Fruit fly (Drosophila melanogaster) whole organism, embryonic: Measurements from ENCODE around the gene CG12507.

Source experiments
- Abd-B ChIP-seq: fragments of 200-800 bp; sonication (Bioruptor generic); optimal IDR thresholded peaks from 2 replicates; lab custom pipeline; 2018; ENCODE audit warnings: missing biosample characterization, mild to moderate bottlenecking, missing genetic modification characterization, moderate library complexity
- B-H1 ChIP-seq: fragments of 200-800 bp; sonication (Bioruptor generic); IDR thresholded peaks from 3 replicates; pipeline ENCODE4 v1.3.6; 2022; ENCODE audit warnings: missing biosample characterization, missing genetic modification characterization
- C15 ChIP-seq: fragments of 200-800 bp; sonication (Bioruptor generic); IDR thresholded peaks from 3 replicates; pipeline ENCODE4 v1.3.6; 2022; ENCODE audit warnings: missing biosample characterization, missing genetic modification characterization
- CG10147 ChIP-seq: fragments of 200-800 bp; sonication (Bioruptor generic); optimal IDR thresholded peaks from 2 replicates; lab custom pipeline; 2019; ENCODE audit warnings: missing biosample characterization, mild to moderate bottlenecking, missing genetic modification characterization, moderate library complexity
- CG10565 ChIP-seq: fragments of 200-800 bp; sonication (Bioruptor generic); optimal IDR thresholded peaks from 3 replicates; lab custom pipeline; 2016; ENCODE audit warnings: missing biosample characterization, mild to moderate bottlenecking, missing genetic modification characterization
- CG11560 ChIP-seq: fragments of 200-800 bp; sonication (Bioruptor generic); IDR thresholded peaks from 3 replicates; pipeline ENCODE4 v1.3.6; 2022; ENCODE audit warnings: missing biosample characterization, missing genetic modification characterization
- CG11695 ChIP-seq: fragments of 200-800 bp; sonication (Bioruptor generic); IDR thresholded peaks from 3 replicates; pipeline ENCODE4 v1.3.6; 2022; ENCODE audit warnings: missing biosample characterization, missing genetic modification characterization
- CG12155 ChIP-seq: fragments of 200-800 bp; sonication (Bioruptor generic); optimal IDR thresholded peaks from 3 replicates; lab custom pipeline; 2016; ENCODE audit warnings: missing biosample characterization, missing genetic modification characterization
- CG12236 ChIP-seq: fragments of 200-800 bp; sonication (Bioruptor generic); optimal IDR thresholded peaks from 2 replicates; lab custom pipeline; 2016; ENCODE audit warnings: missing biosample characterization, missing genetic modification characterization
- CG13296 ChIP-seq: fragments of 200-800 bp; sonication (Bioruptor generic); optimal IDR thresholded peaks from 3 replicates; lab custom pipeline; 2018; ENCODE audit warnings: missing biosample characterization, mild to moderate bottlenecking, missing genetic modification characterization
- CG13424 ChIP-seq: fragments of 200-800 bp; sonication (Bioruptor generic); optimal IDR thresholded peaks from 2 replicates; lab custom pipeline; 2019; ENCODE audit warnings: missing biosample characterization, mild to moderate bottlenecking, missing genetic modification characterization, moderate library complexity
- CG14965 ChIP-seq: fragments of 200-800 bp; sonication (Bioruptor generic); optimal IDR thresholded peaks from 2 replicates; lab custom pipeline; 2016; ENCODE audit warnings: missing biosample characterization, missing genetic modification characterization, borderline replicate concordance
- CG1529 ChIP-seq: fragments of 200-800 bp; sonication (Bioruptor generic); optimal IDR thresholded peaks from 3 replicates; lab custom pipeline; 2018; ENCODE audit warnings: missing biosample characterization, missing genetic modification characterization
- CG1647 ChIP-seq: fragments of 200-800 bp; sonication (Bioruptor generic); optimal IDR thresholded peaks from 3 replicates; lab custom pipeline; 2016; ENCODE audit warnings: missing biosample characterization, missing genetic modification characterization
- CG17359 ChIP-seq: fragments of 200-800 bp; sonication (Bioruptor generic); optimal IDR thresholded peaks from 3 replicates; lab custom pipeline; 2018; ENCODE audit warnings: missing biosample characterization, mild to moderate bottlenecking, missing genetic modification characterization, moderate library complexity
- CG17361 ChIP-seq: fragments of 200-800 bp; sonication (Bioruptor generic); IDR thresholded peaks from 3 replicates; pipeline ENCODE4 v1.3.6; 2022; ENCODE audit warnings: missing biosample characterization, missing genetic modification characterization
- CG30403 ChIP-seq: fragments of 200-800 bp; sonication (Bioruptor generic); optimal IDR thresholded peaks from 3 replicates; lab custom pipeline; 2016; ENCODE audit warnings: missing biosample characterization, missing genetic modification characterization
- CG30431 ChIP-seq: fragments of 200-800 bp; sonication (Bioruptor generic); optimal IDR thresholded peaks from 2 replicates; lab custom pipeline; 2017; ENCODE audit warnings: missing biosample characterization, missing genetic modification characterization
- CG32767 ChIP-seq: fragments of 200-800 bp; sonication (Bioruptor generic); IDR thresholded peaks from 2 replicates; pipeline ENCODE4 v1.3.6; 2022; ENCODE audit warnings: missing biosample characterization, missing genetic modification characterization
- CG33213 ChIP-seq: fragments of 200-800 bp; sonication (Bioruptor generic); optimal IDR thresholded peaks from 3 replicates; lab custom pipeline; 2016; ENCODE audit warnings: missing biosample characterization, missing genetic modification characterization
- CG6765 ChIP-seq: fragments of 200-800 bp; sonication (Bioruptor generic); optimal IDR thresholded peaks from 3 replicates; lab custom pipeline; 2017; ENCODE audit warnings: missing biosample characterization, mild to moderate bottlenecking, missing genetic modification characterization
- CG7786 ChIP-seq: fragments of 200-800 bp; sonication (Bioruptor generic); optimal IDR thresholded peaks from 2 replicates; lab custom pipeline; 2016; ENCODE audit warnings: missing biosample characterization, missing genetic modification characterization
- CG8290 ChIP-seq, 3 experiments: fragments of 200-800 bp; sonication (Bioruptor generic); optimal IDR thresholded peaks; 2 replicates each; lab custom pipeline; 2016 to 2019; ENCODE audit warnings: missing biosample characterization in 3 of 3, missing genetic modification characterization in 3 of 3, mild to moderate bottlenecking in 2 of 3, moderate library complexity in 1 of 3
- CG9797 ChIP-seq: fragments of 200-800 bp; sonication (Bioruptor generic); optimal IDR thresholded peaks from 3 replicates; lab custom pipeline; 2018; ENCODE audit warnings: missing biosample characterization, mild to moderate bottlenecking, missing genetic modification characterization
- CG9876 ChIP-seq: fragments of 200-800 bp; sonication (Bioruptor generic); optimal IDR thresholded peaks from 2 replicates; lab custom pipeline; 2016; ENCODE audit warnings: missing biosample characterization, missing genetic modification characterization
- Dek ChIP-seq: fragments of 200-800 bp; sonication (Bioruptor generic); optimal IDR thresholded peaks from 3 replicates; lab custom pipeline; 2019; ENCODE audit warnings: missing biosample characterization, mild to moderate bottlenecking, missing genetic modification characterization, moderate library complexity
- Ets65A ChIP-seq: fragments of 200-800 bp; sonication (Bioruptor generic); peaks from one replicate; lab custom pipeline; 2016; ENCODE audit warnings: missing biosample characterization, missing genetic modification characterization
- H15 ChIP-seq: fragments of 200-800 bp; sonication (Bioruptor generic); IDR thresholded peaks from 3 replicates; pipeline ENCODE4 v1.3.6; 2022; ENCODE audit warnings: missing biosample characterization, missing genetic modification characterization
- H2.0 ChIP-seq: fragments of 200-800 bp; sonication (Bioruptor generic); IDR thresholded peaks from 2 replicates; pipeline ENCODE4 v1.3.6; 2022; ENCODE audit warnings: missing biosample characterization, missing genetic modification characterization
- Hsf ChIP-seq: fragments of 200-800 bp; sonication (Bioruptor generic); optimal IDR thresholded peaks from 3 replicates; lab custom pipeline; 2016; ENCODE audit warnings: missing biosample characterization, missing genetic modification characterization
- Mrtf ChIP-seq: fragments of 200-800 bp; sonication (Bioruptor generic); IDR thresholded peaks from 3 replicates; pipeline ENCODE4 v1.3.6; 2022; ENCODE audit warnings: missing biosample characterization, missing genetic modification characterization
- Myb ChIP-seq: fragments of 200-800 bp; sonication (Bioruptor generic); optimal IDR thresholded peaks from 2 replicates; lab custom pipeline; 2016; ENCODE audit warnings: missing biosample characterization, missing genetic modification characterization
- abd-A ChIP-seq: fragments of 200-800 bp; sonication (Bioruptor generic); optimal IDR thresholded peaks from 3 replicates; lab custom pipeline; 2019; ENCODE audit warnings: missing biosample characterization, mild to moderate bottlenecking, missing genetic modification characterization, moderate library complexity
- bcd ChIP-seq: fragments of 200-800 bp; sonication (Bioruptor generic); optimal IDR thresholded peaks from 2 replicates; lab custom pipeline; 2017; ENCODE audit warnings: missing biosample characterization, mild to moderate bottlenecking, missing genetic modification characterization
- bowl ChIP-seq: fragments of 200-800 bp; sonication (Bioruptor generic); IDR thresholded peaks from 2 replicates; pipeline ENCODE4 v1.3.6; 2022; ENCODE audit warnings: missing biosample characterization, missing genetic modification characterization
- cad ChIP-seq: fragments of >200 bp; optimal IDR thresholded peaks from 2 replicates; lab custom pipeline; 2017; ENCODE audit warnings: missing biosample characterization, missing genetic modification characterization
- dmrt11E ChIP-seq: fragments of 200-800 bp; sonication (Bioruptor generic); optimal IDR thresholded peaks from 3 replicates; lab custom pipeline; 2018; ENCODE audit warnings: missing biosample characterization, mild to moderate bottlenecking, missing genetic modification characterization, moderate library complexity
- fd64A ChIP-seq: fragments of 200-800 bp; sonication (Bioruptor generic); optimal IDR thresholded peaks from 3 replicates; lab custom pipeline; 2018; ENCODE audit warnings: missing biosample characterization, mild to moderate bottlenecking, missing genetic modification characterization
- gce ChIP-seq: fragments of 200-800 bp; sonication (Bioruptor generic); IDR thresholded peaks from 3 replicates; pipeline ENCODE4 v1.3.6; 2022; ENCODE audit warnings: missing biosample characterization, missing genetic modification characterization
- gem ChIP-seq: fragments of 200-800 bp; sonication (Bioruptor generic); optimal IDR thresholded peaks from 2 replicates; lab custom pipeline; 2019; ENCODE audit warnings: missing biosample characterization, mild to moderate bottlenecking, missing genetic modification characterization, moderate library complexity
- h ChIP-seq: fragments of >200 bp; optimal IDR thresholded peaks from 2 replicates; lab custom pipeline; 2017
- inv ChIP-seq: fragments of 200-800 bp; sonication (Bioruptor generic); IDR thresholded peaks from 2 replicates; pipeline ENCODE4 v1.3.6; 2022; ENCODE audit warnings: missing biosample characterization, missing genetic modification characterization; ENCODE audit not compliant: partially characterized antibody
- nerfin-1 ChIP-seq: fragments of 200-800 bp; sonication (Bioruptor generic); optimal IDR thresholded peaks from 3 replicates; lab custom pipeline; 2019; ENCODE audit warnings: missing biosample characterization, mild to moderate bottlenecking, missing genetic modification characterization, moderate library complexity
- nmo ChIP-seq: fragments of 200-800 bp; sonication (Bioruptor generic); optimal IDR thresholded peaks from 2 replicates; lab custom pipeline; 2018; ENCODE audit warnings: missing biosample characterization, mild to moderate bottlenecking, missing genetic modification characterization, moderate library complexity
- nom ChIP-seq: fragments of 200-800 bp; sonication (Bioruptor generic); optimal IDR thresholded peaks from 2 replicates; lab custom pipeline; 2017; ENCODE audit warnings: missing biosample characterization, missing genetic modification characterization, mild to moderate bottlenecking, moderate library complexity, missing genetic modification reagents
- peb ChIP-seq: fragments of 200-800 bp; sonication (Bioruptor generic); IDR thresholded peaks from 2 replicates; pipeline ENCODE4 v1.3.6; 2022; ENCODE audit warnings: missing biosample characterization, missing genetic modification characterization
- run ChIP-seq: fragments of 200-800 bp; sonication (Bioruptor generic); optimal IDR thresholded peaks from 3 replicates; lab custom pipeline; 2018; ENCODE audit warnings: missing biosample characterization, mild to moderate bottlenecking, missing genetic modification characterization
- sd ChIP-seq: fragments of 200-800 bp; sonication (Bioruptor generic); optimal IDR thresholded peaks from 3 replicates; lab custom pipeline; 2018; ENCODE audit warnings: missing biosample characterization, mild to moderate bottlenecking, missing genetic modification characterization, moderate library complexity
- shn ChIP-seq: fragments of 200-800 bp; sonication (Bioruptor generic); optimal IDR thresholded peaks from 3 replicates; lab custom pipeline; 2016; ENCODE audit warnings: missing biosample characterization, missing genetic modification characterization
- tin ChIP-seq: fragments of 200-800 bp; sonication (Bioruptor generic); optimal IDR thresholded peaks from 3 replicates; lab custom pipeline; 2016; ENCODE audit warnings: missing biosample characterization, missing genetic modification characterization
- tup ChIP-seq: fragments of 200-800 bp; sonication (Bioruptor generic); optimal IDR thresholded peaks from 2 replicates; lab custom pipeline; 2016; ENCODE audit warnings: missing biosample characterization, mild to moderate bottlenecking, missing genetic modification characterization, moderate library complexity

The CG12507 gene

DNA sequence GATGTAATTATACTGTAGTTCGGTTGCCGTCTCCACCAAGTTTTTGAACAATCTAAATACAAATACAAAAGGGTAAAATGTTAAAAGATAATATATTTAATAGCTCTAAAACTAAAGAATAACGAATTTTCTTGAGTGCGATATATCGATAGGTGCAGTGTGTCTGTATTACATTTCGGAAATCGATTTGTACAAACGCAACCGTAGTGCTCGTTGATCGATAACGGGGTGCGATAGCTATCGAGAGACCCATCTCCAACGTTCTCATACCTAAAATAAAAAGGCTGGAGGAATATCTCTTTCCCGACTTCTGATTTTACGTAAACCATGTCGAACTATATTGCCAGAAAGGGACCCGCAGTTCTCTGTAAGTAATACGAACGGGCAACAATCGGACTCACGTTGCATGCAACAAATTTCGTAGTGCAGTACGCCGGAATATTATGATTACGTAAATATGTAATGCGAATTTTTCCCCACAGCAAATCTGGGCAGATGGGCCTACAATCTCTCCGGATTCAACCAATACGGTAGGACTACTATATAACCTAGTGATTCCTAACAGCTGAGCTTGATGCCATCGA lies 19.8 kb upstream of the CG12507 start, which contains the start of gene UQCR-14 (continued):
- TF ChIP-seq CG1647 (GFP tag; lab: Kevin White, UChicago) (no peak), CG17361 (GFP tag; lab: Robert Waterston, UW) (no peak), CG10147 (GFP tag; lab: Kevin White, UChicago) (peak; percentile 17), nmo (GFP tag; lab: Kevin White, UChicago) (peak; percentile 58), H15 (GFP tag; lab: Robert Waterston, UW) (no peak), CG13296 (peak; percentile 44), nom (GFP tag; lab: Kevin White, UChicago) (peak; percentile 52), CG32767 (GFP tag; lab: Robert Waterston, UW) (peak; percentile 30; the same call in 1 of the 2 replicates), abd-A (tag; lab: Kevin White, UChicago) (no peak), C15 (GFP tag; lab: Robert Waterston, UW) (no peak), CG6765 (GFP tag; lab: Kevin White, UChicago) (no peak), dmrt11E (tag; lab: Kevin White, UChicago) (no peak), Myb (GFP tag; lab: Kevin White, UChicago) (peak; percentile 88), nerfin-1 (tag; lab: Kevin White, UChicago) (no peak), Dek (tag; lab: Kevin White, UChicago) (peak; percentile 55), CG13424 (tag; lab: Kevin White, UChicago) (no peak), peb (GFP tag; lab: Robert Waterston, UW) (no peak), Hsf (GFP tag; lab: Kevin White, UChicago) (peak; percentile 34), CG8290 (GFP tag; optimal IDR thresholded peaks at IDR 0.05; lab: Kevin White, UChicago) (peak; percentile 29), CG8290 (tag; optimal IDR thresholded peaks at IDR 0.05; lab: Kevin White, UChicago) (peak in 1 of 2 experiments; percentile 78), sd (tag; lab: Kevin White, UChicago) (peak; percentile 34), CG30403 (GFP tag; lab: Kevin White, UChicago) (peak; percentile 24), H2.0 (GFP tag; lab: Robert Waterston, UW) (no peak), fd64A (GFP tag; lab: Kevin White, UChicago) (no peak), cad (GFP tag; lab: Kevin White, UChicago) (no peak), CG7786 (GFP tag; lab: Kevin White, UChicago) (no peak), CG14965 (GFP tag; lab: Kevin White, UChicago) (no peak), CG12236 (GFP tag; lab: Kevin White, UChicago) (no peak), shn (GFP tag; lab: Kevin White, UChicago) (no peak), CG11560 (tag; lab: Robert Waterston, UW) (no peak), CG12155 (GFP tag; lab: Kevin White, UChicago) (peak; percentile 6), CG9876 (GFP tag; lab: Kevin White, UChicago) (no peak), Abd-B (GFP tag; lab: Kevin White, UChicago) (no peak), gce (GFP tag; lab: Robert Waterston, UW) (no peak), CG17359 (tag; lab: Kevin White, UChicago) (no peak), CG30431 (GFP tag; lab: Kevin White, UChicago) (no peak), CG9797 (peak; percentile 71), tin (GFP tag; lab: Kevin White, UChicago) (no peak), run (tag; lab: Kevin White, UChicago) (no peak), Mrtf (GFP tag; lab: Robert Waterston, UW) (no peak), B-H1 (GFP tag; lab: Robert Waterston, UW) (no peak), bcd (GFP tag; lab: Kevin White, UChicago) (no peak), CG11695 (GFP tag; lab: Robert Waterston, UW) (no peak), inv (peak; percentile 95), bowl (GFP tag; lab: Robert Waterston, UW) (no peak), CG1529 (GFP tag; lab: Kevin White, UChicago) (no peak), Ets65A (peak; percentile 67), h (lab: Kevin White, UChicago) (no peak), gem (peak; percentile 13), CG33213 (GFP tag; lab: Kevin White, UChicago) (peak; percentile 19), tup (GFP tag; lab: Kevin White, UChicago) (no peak), CG10565 (GFP tag; lab: Kevin White, UChicago) (no peak)
